Fruit fly (Drosophila melanogaster): ENCODE data around the gene CG9915.
A peak's percentile ranks its signal among the peaks of the same experiment; 100 is the strongest.

CG9915 gene

dm6 chrX:16358670-16359320 lies 45.9 kb upstream of the CG9915 start, which contains the start of the genes U2af50 and PIG-Q (continued):
- no peak for TF ChIP-seq Jarid2 (GFP tag; optimal IDR thresholded peaks at IDR 0.05)
- TF ChIP-seq CG3838 (GFP tag; optimal IDR thresholded peaks at IDR 0.05): peak; percentile 60
- no peak for TF ChIP-seq Doc3 (GFP tag; IDR thresholded peaks at IDR 0.05; ENCODE audit: partially characterized antibody)
- TF ChIP-seq CG3726 (GFP tag; IDR thresholded peaks at IDR 0.05): peak; percentile 85; the same call in 1 of the 3 replicates
- peak; percentile 75 for TF ChIP-seq CG10462 (GFP tag; optimal IDR thresholded peaks at IDR 0.05)
- peak; percentile 86 for TF ChIP-seq CG4404 (GFP tag; IDR thresholded peaks at IDR 0.05)
- peak; percentile 87 for TF ChIP-seq sd (tag; optimal IDR thresholded peaks at IDR 0.05)
- peak; percentile 17 for TF ChIP-seq luna (GFP tag; optimal IDR thresholded peaks at IDR 0.05)
- peak; percentile 28 for TF ChIP-seq Sry-δ (GFP tag; optimal IDR thresholded peaks at IDR 0.05)
- TF ChIP-seq CG11723 (GFP tag; optimal IDR thresholded peaks at IDR 0.05): peak; percentile 87
- TF ChIP-seq CG4707 (GFP tag; optimal IDR thresholded peaks at IDR 0.05): peak; percentile 71
- no peak for TF ChIP-seq Dfd (GFP tag; optimal IDR thresholded peaks at IDR 0.05)
- peak; percentile 12 to 68 for TF ChIP-seq chif (GFP tag; optimal IDR thresholded peaks at IDR 0.05)
- TF ChIP-seq CG31388 (GFP tag; optimal IDR thresholded peaks at IDR 0.05): peak; percentile 76
- TF ChIP-seq odd (GFP tag; optimal IDR thresholded peaks at IDR 0.05): peak; percentile 83
- TF ChIP-seq CG8765 (GFP tag; IDR thresholded peaks at IDR 0.05): peak; percentile 81
- no peak for TF ChIP-seq CG7963 (GFP tag; IDR thresholded peaks at IDR 0.05; ENCODE audit: partially characterized antibody)
- TF ChIP-seq kni (GFP tag; optimal IDR thresholded peaks at IDR 0.05): no peak
- peak; percentile 72 for TF ChIP-seq Antp (GFP tag; optimal IDR thresholded peaks at IDR 0.05)
- TF ChIP-seq CG13894 (tag; optimal IDR thresholded peaks at IDR 0.05): peak; percentile 90
- peak; percentile 79; the same call in 1 of the 2 replicates for TF ChIP-seq toy (GFP tag; IDR thresholded peaks at IDR 0.05)
- peak; percentile 90 for TF ChIP-seq Sox100B (GFP tag; optimal IDR thresholded peaks at IDR 0.05)
- TF ChIP-seq CG5180 (GFP tag; optimal IDR thresholded peaks at IDR 0.05): no peak
- no peak for TF ChIP-seq Hmx (GFP tag; optimal IDR thresholded peaks at IDR 0.05)
- no peak for TF ChIP-seq en (GFP tag; optimal IDR thresholded peaks at IDR 0.05)
- peak; percentile 91 for TF ChIP-seq CG1233 (GFP tag; optimal IDR thresholded peaks at IDR 0.05)
- peak; percentile 54 for TF ChIP-seq pho (GFP tag; optimal IDR thresholded peaks at IDR 0.05)
- no peak for TF ChIP-seq Nf-YB (GFP tag; optimal IDR thresholded peaks at IDR 0.05)
- TF ChIP-seq z (GFP tag; IDR thresholded peaks at IDR 0.05): no peak
- peak; percentile 95 for TF ChIP-seq Ptx1 (GFP tag; IDR thresholded peaks at IDR 0.05)
- no peak for TF ChIP-seq sr (GFP tag; IDR thresholded peaks at IDR 0.05)
- TF ChIP-seq repo (GFP tag; optimal IDR thresholded peaks at IDR 0.05): no peak
- peak; percentile 73; the same call in 1 of the 3 replicates for TF ChIP-seq C15 (GFP tag; IDR thresholded peaks at IDR 0.05)
- TF ChIP-seq E2f1 (GFP tag; IDR thresholded peaks at IDR 0.05): peak; percentile 92; the same call in 1 of the 2 replicates
- peak; percentile 97 for TF ChIP-seq vvl (GFP tag; IDR thresholded peaks at IDR 0.05)
- TF ChIP-seq E2f2 (GFP tag; IDR thresholded peaks at IDR 0.05): peak; percentile 71
- TF ChIP-seq CG15514 (GFP tag; optimal IDR thresholded peaks at IDR 0.05): peak; percentile 85
- peak; percentile 82; the same call in 1 of the 2 replicates for TF ChIP-seq gsb (GFP tag; IDR thresholded peaks at IDR 0.05)
- TF ChIP-seq CG14441 (GFP tag; IDR thresholded peaks at IDR 0.05): peak; percentile 91
- peak; percentile 73; the same call in 1 of the 2 replicates for TF ChIP-seq CG1024 (GFP tag; IDR thresholded peaks at IDR 0.05)
- TF ChIP-seq bbx (GFP tag; IDR thresholded peaks at IDR 0.05; ENCODE audit: partially characterized antibody): no peak
- TF ChIP-seq disco-r (GFP tag; optimal IDR thresholded peaks at IDR 0.05): peak; percentile 15
- TF ChIP-seq GATAe (GFP tag; conservative IDR thresholded peaks at IDR 0.05): peak; percentile 71
- TF ChIP-seq CG43689 (GFP tag; IDR thresholded peaks at IDR 0.05): no peak
- peak; percentile 18 for TF ChIP-seq pros (GFP tag; optimal IDR thresholded peaks at IDR 0.05)
- TF ChIP-seq CG10366 (GFP tag; IDR thresholded peaks at IDR 0.05): no peak; the same call in 1 of the 2 replicates
- peak; percentile 85 for TF ChIP-seq wdn (GFP tag; IDR thresholded peaks at IDR 0.05)
- peak; percentile 78 for TF ChIP-seq Fer2 (tag; optimal IDR thresholded peaks at IDR 0.05)
- TF ChIP-seq ftz-f1 (GFP tag; optimal IDR thresholded peaks at IDR 0.05): no peak
- TF ChIP-seq sqz (GFP tag; optimal IDR thresholded peaks at IDR 0.05): peak; percentile 79

Measured in whole organism, embryonic.